Fruit fly (Drosophila melanogaster) whole organism: ENCODE data around the gene Ocho.

ENCODE experiments used
- CG8478 ChIP-seq: fragments of >200 bp; optimal IDR thresholded peaks from 2 replicates; lab custom pipeline; 2018; ENCODE audit warnings: inconsistent platforms
- Dll ChIP-seq: fragments of >200 bp; optimal IDR thresholded peaks from 2 replicates; lab custom pipeline; 2017
- EcR ChIP-seq, 2 experiments: fragments of >200 bp; optimal IDR thresholded peaks; 2 replicates each; lab custom pipeline; 2017; ENCODE audit warnings: missing biosample characterization in 2 of 2, missing genetic modification characterization in 2 of 2, missing genetic modification reagents in 2 of 2
- pan ChIP-seq: fragments of >200 bp; optimal IDR thresholded peaks from 2 replicates; lab custom pipeline; 2017
- psq ChIP-seq: fragments of >200 bp; optimal IDR thresholded peaks from 2 replicates; lab custom pipeline; 2017
- usp ChIP-seq: fragments of >200 bp; optimal IDR thresholded peaks from 2 replicates; lab custom pipeline; 2017; ENCODE audit warnings: missing biosample characterization, missing genetic modification characterization, mixed read lengths

Gene Ocho

dm6 chr3L:15013296-15013695 lies 38.6 kb downstream of the Ocho start:
- TF ChIP-seq EcR (GFP tag; optimal IDR thresholded peaks at IDR 0.05; lab: Kevin White, UChicago) (no peak), usp (GFP tag; lab: Kevin White, UChicago) (no peak), psq (lab: Kevin White, UChicago) (no peak), CG8478 (no peak), Dll (lab: Kevin White, UChicago) (no peak), pan (lab: Kevin White, UChicago) (no peak)

- no peak for TF ChIP-seq psq (lab: Kevin White, UChicago)
- TF ChIP-seq Dll (lab: Kevin White, UChicago) = no peak
- TF ChIP-seq pan (lab: Kevin White, UChicago) = no peak
- no peak for TF ChIP-seq CG8478
- TF ChIP-seq usp (GFP tag; lab: Kevin White, UChicago) = no peak
- TF ChIP-seq EcR (GFP tag; optimal IDR thresholded peaks at IDR 0.05; lab: Kevin White, UChicago) = no peak
These were observed 39.5 kb downstream of the Ocho start, which contains the start of gene Reck for dm6 chr3L:15013957-15014692. Gene Reck, minus strand, starts transcription at chr3L:15014062.

dm6 chr3L:15021008-15021407 lies 46.4 kb downstream of the Ocho start:
- no peak for TF ChIP-seq pan (lab: Kevin White, UChicago)
- no peak for TF ChIP-seq psq (lab: Kevin White, UChicago)
- TF ChIP-seq usp (GFP tag; lab: Kevin White, UChicago) = no peak
- no peak for TF ChIP-seq Dll (lab: Kevin White, UChicago)
- TF ChIP-seq CG8478 = no peak
- no peak for TF ChIP-seq EcR (GFP tag; optimal IDR thresholded peaks at IDR 0.05; lab: Kevin White, UChicago)

- TF ChIP-seq CG8478 (no peak), pan (lab: Kevin White, UChicago) (no peak), Dll (lab: Kevin White, UChicago) (no peak), EcR (GFP tag; optimal IDR thresholded peaks at IDR 0.05; lab: Kevin White, UChicago) (no peak)
These were observed 48.5 kb downstream of the Ocho start, which contains the start of gene CG32148 for dm6 chr3L:15023192-15023591. Gene CG32148, plus strand, starts transcription at chr3L:15023492.
